Worm (Caenorhabditis elegans) whole organism, young adult: ENCODE measurements around the gene W04G3.5.

Experiments used
- B0019.2 ChIP-seq: fragments of 200-800 bp; sonication (Bioruptor generic); conservative IDR thresholded peaks from 2 replicates; pipeline ENCODE4 v1.3.6; 2022; ENCODE audit warnings: missing genetic modification reagents, missing genetic modification characterization, missing compliant biosample characterization
- B0336.3 ChIP-seq: fragments of 200-800 bp; sonication (Bioruptor generic); IDR thresholded peaks from 2 replicates; pipeline ENCODE4 v1.3.6; 2022; ENCODE audit warnings: missing genetic modification characterization, missing compliant biosample characterization
- C06A6.2 ChIP-seq: fragments of 200-800 bp; sonication (Bioruptor generic); conservative IDR thresholded peaks from 2 replicates; pipeline ENCODE4 v1.3.6; 2022; ENCODE audit warnings: missing genetic modification characterization, missing compliant biosample characterization
- F39B2.1 ChIP-seq: fragments of 200-800 bp; sonication (Bioruptor generic); IDR thresholded peaks from 2 replicates; pipeline ENCODE4 v1.3.6; 2022; ENCODE audit warnings: missing genetic modification reagents, missing genetic modification characterization, missing compliant biosample characterization
- F57A8.1 ChIP-seq: fragments of 200-800 bp; sonication (Bioruptor generic); optimal IDR thresholded peaks from 2 replicates; lab custom pipeline; 2018; ENCODE audit warnings: mild to moderate bottlenecking, missing genetic modification characterization, moderate library complexity, missing compliant biosample characterization
- K12H6.12 ChIP-seq: fragments of 200-800 bp; sonication (Bioruptor generic); optimal IDR thresholded peaks from 2 replicates; lab custom pipeline; 2018; ENCODE audit warnings: mild to moderate bottlenecking, missing genetic modification characterization, missing compliant biosample characterization
- T07F8.4 ChIP-seq: sonication (generic microtip); optimal IDR thresholded peaks from 2 replicates; lab custom pipeline; 2016; ENCODE audit warnings: mild to moderate bottlenecking, missing genetic modification characterization, moderate library complexity, missing compliant biosample characterization
- Y53G8AR.9 ChIP-seq: fragments of 200-800 bp; sonication (Bioruptor generic); conservative IDR thresholded peaks from 2 replicates; pipeline ENCODE4 v1.3.6; 2022; ENCODE audit warnings: missing genetic modification reagents, missing genetic modification characterization, missing compliant biosample characterization
- Y67H2A.10 ChIP-seq: fragments of 200-800 bp; sonication (Bioruptor generic); conservative IDR thresholded peaks from 2 replicates; pipeline ENCODE4 v1.3.6; 2022; ENCODE audit warnings: missing genetic modification reagents, missing genetic modification characterization, missing compliant biosample characterization
- aptf-3 ChIP-seq: fragments of 200-800 bp; sonication (Bioruptor generic); IDR thresholded peaks from 2 replicates; pipeline ENCODE4 v1.3.6; 2022; ENCODE audit warnings: missing genetic modification characterization, missing compliant biosample characterization
- athp-1 ChIP-seq: sonication (generic microtip); optimal IDR thresholded peaks from 2 replicates; lab custom pipeline; 2017; ENCODE audit warnings: mild to moderate bottlenecking, missing genetic modification characterization, missing compliant biosample characterization
- bed-2 ChIP-seq: fragments of 200-800 bp; sonication (Bioruptor generic); IDR thresholded peaks from 2 replicates; pipeline ENCODE4 v1.3.6; 2022; ENCODE audit warnings: missing genetic modification reagents, missing genetic modification characterization, missing compliant biosample characterization
- cebp-1 ChIP-seq, 2 experiments: fragments of 200-800 bp in 1 of 2; sonication (Bioruptor generic) in 1 of 2; sonication (generic microtip) in 1 of 2; IDR thresholded peaks in 1 of 2; optimal IDR thresholded peaks in 1 of 2; 2 replicates each; pipeline versions ENCODE4 v1.3.6 to Lab custom; 2017 to 2022; ENCODE audit warnings: missing compliant biosample characterization in 2 of 2, missing genetic modification characterization in 2 of 2, mild to moderate bottlenecking in 1 of 2, missing genetic modification reagents in 1 of 2, moderate library complexity in 1 of 2
- cebp-2 ChIP-seq: fragments of 200-800 bp; sonication (Bioruptor generic); IDR thresholded peaks from 2 replicates; pipeline ENCODE4 v1.3.6; 2022; ENCODE audit warnings: missing genetic modification characterization, missing compliant biosample characterization
- ceh-91 ChIP-seq: fragments of 200-800 bp; sonication (Bioruptor generic); IDR thresholded peaks from 2 replicates; pipeline ENCODE4 v1.3.6; 2022; ENCODE audit warnings: missing genetic modification reagents, missing genetic modification characterization, missing compliant biosample characterization
- die-1 ChIP-seq: sonication (generic microtip); optimal IDR thresholded peaks from 2 replicates; lab custom pipeline; 2016; ENCODE audit warnings: missing genotype, mild to moderate bottlenecking, missing genetic modification characterization, missing compliant biosample characterization
- egl-18 ChIP-seq: fragments of 200-800 bp; sonication (Bioruptor generic); IDR thresholded peaks from 2 replicates; pipeline ENCODE4 v1.3.6; 2022; ENCODE audit warnings: missing genetic modification reagents, missing genetic modification characterization, missing compliant biosample characterization
- egrh-3 ChIP-seq: fragments of 200-800 bp; sonication (Bioruptor generic); IDR thresholded peaks from 2 replicates; pipeline ENCODE4 v1.3.6; 2022; ENCODE audit warnings: missing genetic modification reagents, missing genetic modification characterization, missing compliant biosample characterization
- ets-4 ChIP-seq: fragments of 200-800 bp; sonication (Bioruptor generic); optimal IDR thresholded peaks from 2 replicates; lab custom pipeline; 2018; ENCODE audit warnings: mild to moderate bottlenecking, missing genetic modification characterization, missing compliant biosample characterization
- hlh-26 ChIP-seq: fragments of 200-800 bp; sonication (Bioruptor generic); conservative IDR thresholded peaks from 2 replicates; pipeline ENCODE4 v1.3.6; 2022; ENCODE audit warnings: missing genetic modification reagents, missing genetic modification characterization, missing compliant biosample characterization
- hmg-1.2 ChIP-seq: fragments of 200-800 bp; sonication (Bioruptor generic); IDR thresholded peaks from 2 replicates; pipeline ENCODE4 v1.3.6; 2022; ENCODE audit warnings: missing genetic modification reagents, missing genetic modification characterization, missing compliant biosample characterization
- hrde-1 ChIP-seq: sonication (generic microtip); optimal IDR thresholded peaks from 2 replicates; lab custom pipeline; 2016; ENCODE audit warnings: missing genetic modification characterization, mild to moderate bottlenecking, missing compliant biosample characterization, moderate library complexity, missing genotype, missing genetic modification reagents, borderline replicate concordance
- lin-35 ChIP-seq, 3 experiments: fragments of 150-350 bp in 2 of 3; sonication (generic microtip) in 1 of 3; optimal IDR thresholded peaks; 2 replicates each; lab custom pipeline; 2014 to 2018; ENCODE audit warnings: missing biosample characterization in 3 of 3, missing genetic modification characterization in 3 of 3, missing genetic modification reagents in 3 of 3
- madf-10 ChIP-seq: sonication (generic microtip); optimal IDR thresholded peaks from 2 replicates; lab custom pipeline; 2016; ENCODE audit warnings: mild to moderate bottlenecking, missing genetic modification characterization, missing compliant biosample characterization
- mel-28 ChIP-seq: sonication (generic microtip); optimal IDR thresholded peaks from 2 replicates; lab custom pipeline; 2016; ENCODE audit warnings: borderline replicate concordance, mild to moderate bottlenecking, missing genetic modification characterization, missing compliant biosample characterization
- nhr-120 ChIP-seq: fragments of 200-800 bp; sonication (Bioruptor generic); IDR thresholded peaks from 2 replicates; pipeline ENCODE4 v1.3.6; 2022; ENCODE audit warnings: missing genetic modification characterization, missing compliant biosample characterization
- nhr-80 ChIP-seq: sonication (generic microtip); optimal IDR thresholded peaks from 2 replicates; lab custom pipeline; 2016; ENCODE audit warnings: missing genetic modification characterization, missing compliant biosample characterization
- rcor-1 ChIP-seq: fragments of 200-800 bp; sonication (Bioruptor generic); IDR thresholded peaks from 2 replicates; pipeline ENCODE4 v1.3.6; 2022; ENCODE audit warnings: missing genetic modification reagents, missing genetic modification characterization, missing compliant biosample characterization
- sdz-38 ChIP-seq: sonication (generic microtip); optimal IDR thresholded peaks from 2 replicates; lab custom pipeline; 2016; ENCODE audit warnings: missing genotype, missing genetic modification characterization, missing compliant biosample characterization
- sea-2 ChIP-seq: fragments of 200-800 bp; sonication (Bioruptor generic); IDR thresholded peaks from 2 replicates; pipeline ENCODE4 v1.3.6; 2022; ENCODE audit warnings: missing genetic modification characterization, missing compliant biosample characterization
- snpc-1.1 ChIP-seq: sonication (generic microtip); optimal IDR thresholded peaks from 2 replicates; lab custom pipeline; 2017; ENCODE audit warnings: missing genetic modification characterization, mild to moderate bottlenecking, missing compliant biosample characterization, antibody characterized with exemption, moderate library complexity, missing genotype, missing genetic modification reagents; ENCODE audit not compliant: insufficient read depth
- zim-3 ChIP-seq: sonication (generic microtip); optimal IDR thresholded peaks from 2 replicates; lab custom pipeline; 2017; ENCODE audit warnings: mild to moderate bottlenecking, missing genetic modification characterization, moderate library complexity, missing compliant biosample characterization
- ztf-26 ChIP-seq: sonication (generic microtip); optimal IDR thresholded peaks from 2 replicates; lab custom pipeline; 2017; ENCODE audit warnings: missing genetic modification characterization, missing compliant biosample characterization
- ztf-3 ChIP-seq: fragments of 200-800 bp; sonication (Bioruptor generic); optimal IDR thresholded peaks from 2 replicates; lab custom pipeline; 2018; ENCODE audit warnings: mild to moderate bottlenecking, missing genetic modification characterization, missing compliant biosample characterization

W04G3.5 gene

ce11 chrX:11079667-11080066 is 6.2 kb downstream of the W04G3.5 start, which contains the start of gene W04G3.13:
Gene W04G3.13 (minus strand): TSS chrX:11079767.
- TF ChIP-seq egl-18 (GFP tag; lab: Robert Waterston, UW) (no peak), rcor-1 (GFP tag; lab: Robert Waterston, UW) (no peak), egrh-3 (GFP tag; lab: Robert Waterston, UW) (no peak), Y67H2A.10 (no peak), ets-4 (GFP tag; lab: Kevin White, UChicago) (no peak), K12H6.12 (tag; lab: Kevin White, UChicago) (no peak), lin-35 (GFP tag; optimal IDR thresholded peaks at IDR 0.05; lab: Kevin White, UChicago) (no peak), bed-2 (GFP tag; lab: Robert Waterston, UW) (no peak), C06A6.2 (GFP tag; lab: Robert Waterston, UW) (no peak), aptf-3 (no peak), nhr-120 (GFP tag; lab: Robert Waterston, UW) (no peak), sdz-38 (no peak), hrde-1 (tag; lab: Kevin White, UChicago) (no peak), cebp-2 (no peak), Y53G8AR.9 (GFP tag; lab: Robert Waterston, UW) (no peak), die-1 (tag; lab: Kevin White, UChicago) (no peak), F57A8.1 (GFP tag; lab: Kevin White, UChicago) (no peak), ztf-26 (tag; lab: Kevin White, UChicago) (no peak), ceh-91 (GFP tag; lab: Robert Waterston, UW) (no peak), hlh-26 (GFP tag; lab: Robert Waterston, UW) (no peak)
- TF ChIP-seq, all 124 proteins: peak for 0

- TF ChIP-seq nhr-80 (tag; lab: Kevin White, UChicago) (peak; percentile 35), F57A8.1 (GFP tag; lab: Kevin White, UChicago) (no peak)
Measured at ce11 chrX:11080170-11080728, 6.8 kb downstream of the W04G3.5 start, which contains the start of gene sulp-7. Gene sulp-7 (plus strand): TSS chrX:11080678.

ce11 chrX:11085162-11085561 is 11.7 kb downstream of the W04G3.5 start, which contains the start of gene W04G3.7:
Gene W04G3.7 (minus strand): TSS chrX:11085262.
- TF ChIP-seq F39B2.1 (GFP tag; lab: Robert Waterston, UW) (no peak), zim-3 (tag; lab: Kevin White, UChicago) (no peak), hmg-1.2 (GFP tag; lab: Robert Waterston, UW) (no peak), ztf-3 (GFP tag; lab: Kevin White, UChicago) (no peak), aptf-3 (no peak), B0336.3 (GFP tag; lab: Robert Waterston, UW) (no peak), madf-10 (tag; lab: Kevin White, UChicago) (no peak), cebp-1 (GFP tag; IDR thresholded peaks at IDR 0.05; lab: Robert Waterston, UW) (no peak), cebp-1 (tag; optimal IDR thresholded peaks at IDR 0.05; lab: Kevin White, UChicago) (no peak), B0019.2 (GFP tag; lab: Robert Waterston, UW) (no peak), sea-2 (GFP tag; lab: Robert Waterston, UW) (no peak)

ce11 chrX:11088952-11089351 is 15.5 kb downstream of the W04G3.5 start, which contains the start of gene W04G3.11:
Gene W04G3.11 (plus strand): TSS chrX:11089195.
- TF ChIP-seq mel-28 (tag; lab: Kevin White, UChicago) (no peak), snpc-1.1 (tag; lab: Kevin White, UChicago) (no peak), nhr-80 (tag; lab: Kevin White, UChicago) (peak; percentile 58), athp-1 (tag; lab: Kevin White, UChicago) (no peak), T07F8.4 (no peak), egl-18 (GFP tag; lab: Robert Waterston, UW) (no peak)
